Worm (Caenorhabditis elegans) whole organism, L3 larva: ENCODE data around the gene srd-50.

Experiments used
- R02D3.7 ChIP-seq: fragments of 150-350 bp; optimal IDR thresholded peaks from 2 replicates; lab custom pipeline; 2014; ENCODE audit warnings: missing biosample characterization, missing genetic modification characterization
- aly-2 ChIP-seq: fragments of 150-350 bp; optimal IDR thresholded peaks from 2 replicates; lab custom pipeline; 2014; ENCODE audit warnings: missing biosample characterization, missing genetic modification characterization
- ama-1 ChIP-seq: fragments of 150-350 bp; optimal IDR thresholded peaks from 2 replicates; lab custom pipeline; 2018
- ceh-16 ChIP-seq: sonication (generic microtip); optimal IDR thresholded peaks from 2 replicates; lab custom pipeline; 2017; ENCODE audit warnings: missing biosample characterization, missing genetic modification characterization
- ceh-28 ChIP-seq: fragments of 150-350 bp; optimal IDR thresholded peaks from 2 replicates; lab custom pipeline; 2014; ENCODE audit warnings: missing biosample characterization, missing genetic modification reagents, missing genetic modification characterization
- ceh-82 ChIP-seq: fragments of 150-350 bp; optimal IDR thresholded peaks from 2 replicates; lab custom pipeline; 2014; ENCODE audit warnings: missing biosample characterization, missing genetic modification characterization
- ceh-9 ChIP-seq: sonication (generic microtip); optimal IDR thresholded peaks from 2 replicates; lab custom pipeline; 2018; ENCODE audit warnings: missing biosample characterization, missing genetic modification characterization
- daf-12 ChIP-seq: fragments of 150-350 bp; optimal IDR thresholded peaks from 2 replicates; lab custom pipeline; 2014; ENCODE audit warnings: missing biosample characterization, missing genetic modification reagents, missing genetic modification characterization
- egl-27 ChIP-seq: sonication (generic microtip); optimal IDR thresholded peaks from 4 replicates; lab custom pipeline; 2017; ENCODE audit warnings: missing biosample characterization, missing genetic modification reagents, missing genetic modification characterization
- egl-5 ChIP-seq: fragments of 150-350 bp; optimal IDR thresholded peaks from 2 replicates; lab custom pipeline; 2017; ENCODE audit warnings: missing biosample characterization, missing genetic modification reagents, missing genetic modification characterization, inconsistent platforms
- elt-1 ChIP-seq: fragments of 150-350 bp; optimal IDR thresholded peaks from 2 replicates; lab custom pipeline; 2014; ENCODE audit warnings: missing biosample characterization, missing genetic modification characterization
- elt-2 ChIP-seq: sonication (generic microtip); optimal IDR thresholded peaks from 2 replicates; lab custom pipeline; 2016; ENCODE audit warnings: missing genetic modification reagents, mild to moderate bottlenecking, missing genetic modification characterization, missing compliant biosample characterization
- elt-3 ChIP-seq, 3 experiments: fragments of 150-350 bp in 1 of 3; sonication (generic microtip) in 2 of 3; optimal IDR thresholded peaks; 2 replicates in 2 of 3; 4 replicates in 1 of 3; lab custom pipeline; 2014 to 2017; ENCODE audit warnings: missing biosample characterization in 3 of 3, missing genetic modification characterization in 3 of 3
- eor-1 ChIP-seq, 2 experiments: fragments of 150-350 bp; optimal IDR thresholded peaks; 2 replicates each; lab custom pipeline; 2014 to 2018; ENCODE audit warnings: missing biosample characterization in 2 of 2, missing genetic modification characterization in 2 of 2
- fkh-2 ChIP-seq: fragments of 150-350 bp; optimal IDR thresholded peaks from 2 replicates; lab custom pipeline; 2014; ENCODE audit warnings: missing biosample characterization, missing genetic modification reagents, missing genetic modification characterization
- fos-1 ChIP-seq: fragments of 150-350 bp; optimal IDR thresholded peaks from 2 replicates; lab custom pipeline; 2014; ENCODE audit warnings: missing biosample characterization, missing genetic modification characterization
- hmg-11 ChIP-seq: sonication (generic microtip); optimal IDR thresholded peaks from 2 replicates; lab custom pipeline; 2016; ENCODE audit warnings: missing genetic modification characterization, missing compliant biosample characterization
- lin-15B ChIP-seq: fragments of 150-350 bp; optimal IDR thresholded peaks from 2 replicates; lab custom pipeline; 2014; ENCODE audit warnings: missing biosample characterization, missing genetic modification characterization
- lin-39 ChIP-seq: fragments of 150-350 bp; optimal IDR thresholded peaks from 2 replicates; lab custom pipeline; 2018; ENCODE audit warnings: missing biosample characterization, missing genetic modification reagents, missing genetic modification characterization
- mdl-1 ChIP-seq: fragments of 150-350 bp; optimal IDR thresholded peaks from 2 replicates; lab custom pipeline; 2014; ENCODE audit warnings: missing biosample characterization, missing genetic modification characterization
- nfya-1 ChIP-seq: sonication (generic microtip); optimal IDR thresholded peaks from 2 replicates; lab custom pipeline; 2017; ENCODE audit warnings: missing genetic modification characterization, mild to moderate bottlenecking, missing compliant biosample characterization, antibody characterized with exemption, moderate library complexity; ENCODE audit not compliant: insufficient read depth
- nhr-11 ChIP-seq: fragments of 150-350 bp; optimal IDR thresholded peaks from 2 replicates; lab custom pipeline; 2014; ENCODE audit warnings: missing biosample characterization, missing genetic modification characterization
- nhr-12 ChIP-seq: fragments of 150-350 bp; optimal IDR thresholded peaks from 2 replicates; lab custom pipeline; 2014; ENCODE audit warnings: missing biosample characterization, missing genetic modification characterization
- nhr-23 ChIP-seq: fragments of 150-350 bp; optimal IDR thresholded peaks from 2 replicates; lab custom pipeline; 2014; ENCODE audit warnings: missing biosample characterization, missing genetic modification reagents, missing genetic modification characterization
- nhr-25 ChIP-seq: sonication (generic microtip); optimal IDR thresholded peaks from 2 replicates; lab custom pipeline; 2017; ENCODE audit warnings: missing biosample characterization, missing genetic modification characterization
- nhr-43 ChIP-seq: sonication (generic microtip); optimal IDR thresholded peaks from 2 replicates; lab custom pipeline; 2016; ENCODE audit warnings: mild to moderate bottlenecking, missing genetic modification characterization, missing compliant biosample characterization; ENCODE audit not compliant: poor library complexity, severe bottlenecking
- nhr-76 ChIP-seq: fragments of 150-350 bp; sonication (generic microtip); optimal IDR thresholded peaks from 5 replicates; lab custom pipeline; 2014; ENCODE audit warnings: missing biosample characterization, missing genetic modification characterization
- nhr-77 ChIP-seq: fragments of 150-350 bp; optimal IDR thresholded peaks from 2 replicates; lab custom pipeline; 2014; ENCODE audit warnings: missing biosample characterization, missing genetic modification characterization
- pha-4 ChIP-seq: fragments of 150-350 bp; optimal IDR thresholded peaks from 2 replicates; lab custom pipeline; 2014; ENCODE audit warnings: missing biosample characterization, missing genetic modification reagents, missing genetic modification characterization
- pqm-1 ChIP-seq: fragments of 150-350 bp; optimal IDR thresholded peaks from 2 replicates; lab custom pipeline; 2017; ENCODE audit warnings: missing biosample characterization, missing genetic modification characterization, inconsistent platforms
- sea-2 ChIP-seq: fragments of 150-350 bp; sonication (generic microtip); optimal IDR thresholded peaks from 4 replicates; lab custom pipeline; 2014; ENCODE audit warnings: missing biosample characterization, missing genetic modification reagents, missing genetic modification characterization
- skn-1 ChIP-seq: fragments of 150-350 bp; optimal IDR thresholded peaks from 2 replicates; lab custom pipeline; 2014; ENCODE audit warnings: missing biosample characterization, missing genetic modification characterization
- snpc-4 ChIP-seq: fragments of 150-350 bp; optimal IDR thresholded peaks from 2 replicates; lab custom pipeline; 2014; ENCODE audit warnings: missing biosample characterization, missing genetic modification characterization
- tbx-2 ChIP-seq: sonication (generic microtip); optimal IDR thresholded peaks from 2 replicates; lab custom pipeline; 2016; ENCODE audit warnings: mild to moderate bottlenecking, missing genetic modification characterization, missing compliant biosample characterization
- unc-39 ChIP-seq: sonication (generic microtip); optimal IDR thresholded peaks from 4 replicates; lab custom pipeline; 2017; ENCODE audit warnings: missing biosample characterization, missing genetic modification characterization
- unc-62 ChIP-seq: fragments of 150-350 bp; sonication (generic microtip); optimal IDR thresholded peaks from 4 replicates; lab custom pipeline; 2014; ENCODE audit warnings: missing biosample characterization, missing genetic modification reagents, missing genetic modification characterization
- zag-1 ChIP-seq: fragments of 150-350 bp; optimal IDR thresholded peaks from 2 replicates; lab custom pipeline; 2014; ENCODE audit warnings: missing biosample characterization, missing genetic modification characterization
- ztf-11 ChIP-seq: fragments of 150-350 bp; optimal IDR thresholded peaks from 2 replicates; lab custom pipeline; 2014; ENCODE audit warnings: missing biosample characterization, missing genetic modification characterization
- ztf-4 ChIP-seq: fragments of 150-350 bp; optimal IDR thresholded peaks from 2 replicates; lab custom pipeline; 2014; ENCODE audit warnings: missing biosample characterization, missing genetic modification characterization

srd-50 gene

DNA sequence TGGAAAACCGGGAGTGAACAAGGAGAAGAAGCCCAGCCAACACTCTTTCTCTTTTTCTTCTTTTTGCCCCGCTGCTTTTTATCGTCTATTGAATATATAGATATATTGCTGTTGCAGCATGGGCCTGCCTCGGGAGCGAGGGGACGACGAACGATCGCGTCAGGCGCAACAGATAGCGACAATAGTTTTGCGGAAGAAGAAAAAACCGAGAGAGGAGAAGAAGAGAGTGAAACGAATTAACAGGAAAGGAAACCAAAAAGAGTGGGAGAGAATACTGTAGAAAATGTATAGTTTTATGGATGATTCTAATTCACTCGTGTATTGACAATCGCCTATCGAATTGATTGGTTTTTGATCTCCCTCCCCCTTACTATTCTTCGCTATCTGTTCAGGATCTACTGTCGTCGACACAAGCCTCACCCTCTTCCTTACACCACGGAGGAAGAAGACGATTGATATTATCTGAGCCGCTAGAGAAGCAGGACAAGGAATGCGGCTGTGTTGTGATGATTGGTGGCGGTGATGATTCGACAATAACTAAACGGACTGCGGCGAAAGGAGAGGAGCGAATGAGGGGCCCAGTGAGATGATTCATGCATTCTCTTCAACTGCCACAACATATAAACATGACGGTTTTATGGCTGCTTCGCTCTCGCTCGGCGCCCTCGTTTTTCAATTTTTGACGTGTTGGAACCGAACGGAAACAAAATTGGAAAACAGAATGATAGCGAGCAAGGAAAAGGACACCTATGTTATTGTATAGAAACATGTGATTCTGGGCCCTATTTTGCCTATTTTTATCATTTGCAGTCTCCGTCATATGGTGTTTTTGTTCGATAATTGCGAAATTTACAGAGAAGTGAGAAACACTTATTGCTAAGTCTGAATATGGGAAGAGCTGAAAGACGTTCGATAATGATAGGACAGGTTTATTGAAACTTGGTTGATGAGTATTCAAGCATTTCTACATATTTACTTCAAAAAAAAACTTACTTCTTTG lies 44.9 kb upstream of the srd-50 start:
- TF ChIP-seq zag-1 (tag; lab: Kevin White, UChicago) (no peak), tbx-2 (no peak), nhr-77 (tag; lab: Kevin White, UChicago) (no peak), ceh-28 (tag; lab: Kevin White, UChicago) (peak; percentile 18), unc-39 (tag; lab: Kevin White, UChicago) (no peak), ztf-4 (tag; lab: Kevin White, UChicago) (no peak), ceh-82 (no peak), ceh-16 (tag; lab: Kevin White, UChicago) (no peak), egl-5 (tag; lab: Kevin White, UChicago) (peak; percentile 10), sea-2 (GFP tag; lab: Kevin White, UChicago) (no peak), nhr-23 (tag; lab: Kevin White, UChicago) (peak; percentile 58), R02D3.7 (no peak), eor-1 (tag; optimal IDR thresholded peaks at IDR 0.05; lab: Kevin White, UChicago) (no peak), lin-39 (peak; percentile 10), elt-3 (tag; optimal IDR thresholded peaks at IDR 0.05; lab: Kevin White, UChicago) (no peak), nfya-1 (tag; lab: Kevin White, UChicago) (peak; percentile 41), pqm-1 (tag; lab: Kevin White, UChicago) (peak; percentile 22), mdl-1 (tag; lab: Kevin White, UChicago) (no peak), fos-1 (tag; lab: Kevin White, UChicago) (no peak), nhr-43 (tag; lab: Kevin White, UChicago) (peak; percentile 11), ztf-11 (no peak), nhr-11 (tag; lab: Kevin White, UChicago) (no peak), elt-1 (tag; lab: Kevin White, UChicago) (peak; percentile 22), ama-1 (lab: Kevin White, UChicago) (no peak), elt-2 (tag; lab: Kevin White, UChicago) (peak; percentile 38), unc-62 (peak; percentile 9)
- TF ChIP-seq, all 47 proteins: peak for 10

ce11 chrX:13525094-13525493 lies 43.5 kb upstream of the srd-50 start:
- no peak for TF ChIP-seq aly-2
- no peak for TF ChIP-seq egl-5 (tag; lab: Kevin White, UChicago)
- TF ChIP-seq ceh-82: no peak
- TF ChIP-seq unc-39 (tag; lab: Kevin White, UChicago): no peak
- no peak for TF ChIP-seq fkh-2 (tag; lab: Kevin White, UChicago)
- no peak for TF ChIP-seq nfya-1 (tag; lab: Kevin White, UChicago)
- no peak for TF ChIP-seq hmg-11 (tag; lab: Kevin White, UChicago)
- TF ChIP-seq snpc-4 (tag; lab: Kevin White, UChicago): no peak
- TF ChIP-seq ceh-28 (tag; lab: Kevin White, UChicago): no peak
- TF ChIP-seq elt-3 (tag; optimal IDR thresholded peaks at IDR 0.05; lab: Kevin White, UChicago): no peak
- no peak for TF ChIP-seq unc-62
- TF ChIP-seq ceh-9: no peak

- TF ChIP-seq elt-2 (tag; lab: Kevin White, UChicago) (peak; percentile 40), nhr-76 (tag; lab: Kevin White, UChicago) (no peak), lin-39 (peak; percentile 85), nhr-12 (tag; lab: Kevin White, UChicago) (no peak), eor-1 (tag; optimal IDR thresholded peaks at IDR 0.05; lab: Kevin White, UChicago) (no peak), elt-1 (tag; lab: Kevin White, UChicago) (peak; percentile 20), pha-4 (peak; percentile 14), skn-1 (tag; lab: Kevin White, UChicago) (peak; percentile 32), daf-12 (tag; lab: Kevin White, UChicago) (no peak), nhr-25 (peak; percentile 72), elt-3 (tag; optimal IDR thresholded peaks at IDR 0.05; lab: Kevin White, UChicago) (no peak), tbx-2 (no peak), ceh-82 (no peak), lin-15B (tag; lab: Kevin White, UChicago) (peak; percentile 64), zag-1 (tag; lab: Kevin White, UChicago) (no peak), egl-27 (tag; lab: Kevin White, UChicago) (no peak), nfya-1 (tag; lab: Kevin White, UChicago) (peak; percentile 52), pqm-1 (tag; lab: Kevin White, UChicago) (no peak), nhr-11 (tag; lab: Kevin White, UChicago) (no peak)
These were observed 37.5 kb upstream of the srd-50 start, which contains the start of the genes cdk-4 and F18H3.1 for ce11 chrX:13518861-13519713. TSS of gene cdk-4 (minus strand) at chrX:13518911. TSS of gene F18H3.1 (plus strand) at chrX:13519663.
